Fruit fly (Drosophila melanogaster) whole organism, embryonic: Measurements from ENCODE around the gene hook.

Source experiments
- B-H2 ChIP-seq: fragments of 200-800 bp; sonication (Bioruptor generic); optimal IDR thresholded peaks from 2 replicates; lab custom pipeline; 2018; ENCODE audit warnings: missing biosample characterization, mild to moderate bottlenecking, missing genetic modification characterization
- BEAF-32 ChIP-seq: fragments of 200-800 bp; sonication (Bioruptor generic); optimal IDR thresholded peaks from 3 replicates; lab custom pipeline; 2017; ENCODE audit warnings: missing biosample characterization, missing genetic modification characterization, mild to moderate bottlenecking, moderate library complexity, missing genetic modification reagents
- C15 ChIP-seq: fragments of 200-800 bp; sonication (Bioruptor generic); IDR thresholded peaks from 3 replicates; pipeline ENCODE4 v1.3.6; 2022; ENCODE audit warnings: missing biosample characterization, missing genetic modification characterization
- CG11398 ChIP-seq: fragments of 200-800 bp; sonication (Bioruptor generic); optimal IDR thresholded peaks from 2 replicates; lab custom pipeline; 2016; ENCODE audit warnings: missing biosample characterization, missing genetic modification characterization
- CG12236 ChIP-seq: fragments of 200-800 bp; sonication (Bioruptor generic); optimal IDR thresholded peaks from 2 replicates; lab custom pipeline; 2016; ENCODE audit warnings: missing biosample characterization, missing genetic modification characterization
- CG13424 ChIP-seq: fragments of 200-800 bp; sonication (Bioruptor generic); optimal IDR thresholded peaks from 2 replicates; lab custom pipeline; 2019; ENCODE audit warnings: missing biosample characterization, mild to moderate bottlenecking, missing genetic modification characterization, moderate library complexity
- CG15479 ChIP-seq: fragments of 200-800 bp; sonication (Bioruptor generic); optimal IDR thresholded peaks from 3 replicates; lab custom pipeline; 2019; ENCODE audit warnings: missing biosample characterization, mild to moderate bottlenecking, missing genetic modification characterization, moderate library complexity
- CG17328 ChIP-seq: fragments of 200-800 bp; sonication (Bioruptor generic); IDR thresholded peaks from 2 replicates; pipeline ENCODE4 v1.3.6; 2022; ENCODE audit warnings: missing biosample characterization, missing genetic modification characterization
- CG18619 ChIP-seq: fragments of 200-800 bp; sonication (Bioruptor generic); optimal IDR thresholded peaks from 3 replicates; lab custom pipeline; 2017; ENCODE audit warnings: missing biosample characterization, mild to moderate bottlenecking, missing genetic modification characterization
- CG31365 ChIP-seq: fragments of 200-800 bp; sonication (Bioruptor generic); optimal IDR thresholded peaks from 2 replicates; lab custom pipeline; 2018; ENCODE audit warnings: missing biosample characterization, mild to moderate bottlenecking, missing genetic modification characterization
- CG3163 ChIP-seq: fragments of 200-800 bp; sonication (Bioruptor generic); optimal IDR thresholded peaks from 3 replicates; lab custom pipeline; 2016; ENCODE audit warnings: missing biosample characterization, missing genetic modification characterization
- CG43689 ChIP-seq: fragments of 200-800 bp; sonication (Bioruptor generic); IDR thresholded peaks from 2 replicates; pipeline ENCODE4 v1.3.6; 2022; ENCODE audit warnings: missing biosample characterization, missing genetic modification characterization
- CG5245 ChIP-seq: fragments of 200-800 bp; sonication (Bioruptor generic); optimal IDR thresholded peaks from 3 replicates; lab custom pipeline; 2016; ENCODE audit warnings: missing biosample characterization, missing genetic modification characterization
- CG6854 ChIP-seq: fragments of 200-800 bp; sonication (Bioruptor generic); optimal IDR thresholded peaks from 3 replicates; lab custom pipeline; 2017; ENCODE audit warnings: missing biosample characterization, mild to moderate bottlenecking, missing genetic modification characterization
- CG7556 ChIP-seq: fragments of 200-800 bp; sonication (Bioruptor generic); optimal IDR thresholded peaks from 2 replicates; lab custom pipeline; 2017; ENCODE audit warnings: missing biosample characterization, mild to moderate bottlenecking, missing genetic modification characterization
- CG7963 ChIP-seq: fragments of 200-800 bp; sonication (Bioruptor generic); IDR thresholded peaks from 3 replicates; pipeline ENCODE4 v1.3.6; 2022; ENCODE audit warnings: missing biosample characterization, missing genetic modification characterization; ENCODE audit not compliant: partially characterized antibody
- CG9215 ChIP-seq: fragments of 200-800 bp; sonication (Bioruptor generic); IDR thresholded peaks from 2 replicates; pipeline ENCODE4 v1.3.6; 2022; ENCODE audit warnings: missing biosample characterization, missing genetic modification characterization
- CrebB ChIP-seq: fragments of 200-800 bp; sonication (Bioruptor generic); optimal IDR thresholded peaks from 3 replicates; lab custom pipeline; 2018; ENCODE audit warnings: missing biosample characterization, mild to moderate bottlenecking, missing genetic modification characterization
- D19B ChIP-seq: fragments of 200-800 bp; sonication (Bioruptor generic); optimal IDR thresholded peaks from 2 replicates; lab custom pipeline; 2017; ENCODE audit warnings: missing biosample characterization, mild to moderate bottlenecking, missing genetic modification characterization
- Deaf1 ChIP-seq: fragments of 200-800 bp; optimal IDR thresholded peaks from 3 replicates; lab custom pipeline; 2019; ENCODE audit warnings: missing biosample characterization, mild to moderate bottlenecking, missing genetic modification characterization, moderate library complexity
- Dip2 ChIP-seq: fragments of 200-800 bp; sonication (Bioruptor generic); IDR thresholded peaks from 2 replicates; pipeline ENCODE4 v1.3.6; 2022; ENCODE audit warnings: missing biosample characterization, missing genetic modification characterization
- Doc2 ChIP-seq: fragments of 200-800 bp; sonication (Bioruptor generic); IDR thresholded peaks from 2 replicates; pipeline ENCODE4 v1.3.6; 2022; ENCODE audit warnings: missing biosample characterization, missing genetic modification characterization
- Dp ChIP-seq: fragments of 200-800 bp; sonication (Bioruptor generic); optimal IDR thresholded peaks from 2 replicates; lab custom pipeline; 2018; ENCODE audit warnings: missing biosample characterization, mild to moderate bottlenecking, missing genetic modification characterization, moderate library complexity
- E2f2 ChIP-seq: fragments of 200-800 bp; sonication (Bioruptor generic); IDR thresholded peaks from 2 replicates; pipeline ENCODE4 v1.3.6; 2022; ENCODE audit warnings: missing biosample characterization, missing genetic modification characterization
- Ets97D ChIP-seq: fragments of 200-800 bp; sonication (Bioruptor generic); optimal IDR thresholded peaks from 3 replicates; lab custom pipeline; 2016; ENCODE audit warnings: missing biosample characterization, missing genetic modification characterization
- MBD-R2 ChIP-seq: fragments of 200-800 bp; sonication (Bioruptor generic); IDR thresholded peaks from 2 replicates; pipeline ENCODE4 v1.3.6; 2022; ENCODE audit warnings: missing biosample characterization, missing genetic modification characterization
- MTF-1 ChIP-seq: fragments of 200-800 bp; sonication (Bioruptor generic); optimal IDR thresholded peaks from 2 replicates; lab custom pipeline; 2018; ENCODE audit warnings: missing biosample characterization, mild to moderate bottlenecking, missing genetic modification characterization, borderline replicate concordance
- Med ChIP-seq: fragments of 200-800 bp; sonication (Bioruptor generic); peaks from one replicate; lab custom pipeline; 2016; ENCODE audit warnings: missing biosample characterization, missing genetic modification characterization, mild to moderate bottlenecking, inconsistent platforms, moderate library complexity
- NFAT ChIP-seq: fragments of 200-800 bp; sonication (Bioruptor generic); IDR thresholded peaks from 2 replicates; pipeline ENCODE4 v1.3.6; 2022; ENCODE audit warnings: missing biosample characterization, missing genetic modification characterization
- Nf-YA ChIP-seq: fragments of 200-800 bp; sonication (Bioruptor generic); IDR thresholded peaks from 2 replicates; pipeline ENCODE4 v1.3.6; 2022; ENCODE audit warnings: missing biosample characterization, missing genetic modification characterization
- Oaz ChIP-seq: fragments of 200-800 bp; sonication (Bioruptor generic); IDR thresholded peaks from 2 replicates; pipeline ENCODE4 v1.3.6; 2022; ENCODE audit warnings: missing biosample characterization, missing genetic modification characterization
- Opbp ChIP-seq: fragments of 200-800 bp; sonication (Bioruptor generic); IDR thresholded peaks from 3 replicates; pipeline ENCODE4 v1.3.6; 2022; ENCODE audit warnings: missing biosample characterization, missing genetic modification characterization; ENCODE audit not compliant: partially characterized antibody
- PHDP ChIP-seq: fragments of 200-800 bp; sonication (Bioruptor generic); optimal IDR thresholded peaks from 3 replicates; lab custom pipeline; 2018; ENCODE audit warnings: missing biosample characterization, mild to moderate bottlenecking, missing genetic modification characterization, moderate library complexity
- Ravus ChIP-seq: fragments of 200-800 bp; sonication (Bioruptor generic); IDR thresholded peaks from 2 replicates; pipeline ENCODE4 v1.3.6; 2022; ENCODE audit warnings: missing biosample characterization, missing genetic modification characterization
- Sin3A ChIP-seq: fragments of >200 bp; optimal IDR thresholded peaks from 2 replicates; lab custom pipeline; 2018
- Sox102F ChIP-seq: fragments of 200-800 bp; sonication (Bioruptor generic); optimal IDR thresholded peaks from 2 replicates; lab custom pipeline; 2018; ENCODE audit warnings: missing biosample characterization, mild to moderate bottlenecking, missing genetic modification characterization, moderate library complexity
- Usf ChIP-seq: fragments of 200-800 bp; sonication (Bioruptor generic); optimal IDR thresholded peaks from 2 replicates; lab custom pipeline; 2017; ENCODE audit warnings: missing genotype, missing biosample characterization, missing genetic modification characterization
- Vsx1 ChIP-seq: fragments of 200-800 bp; sonication (Bioruptor generic); optimal IDR thresholded peaks from 2 replicates; lab custom pipeline; 2017; ENCODE audit warnings: missing biosample characterization, mild to moderate bottlenecking, missing genetic modification characterization, missing genetic modification reagents
- ap ChIP-seq: fragments of 200-800 bp; sonication (Bioruptor generic); IDR thresholded peaks from 2 replicates; pipeline ENCODE4 v1.3.6; 2022; ENCODE audit warnings: missing biosample characterization, missing genetic modification characterization
- az2 ChIP-seq: fragments of 200-800 bp; sonication (Bioruptor generic); optimal IDR thresholded peaks from 3 replicates; lab custom pipeline; 2016; ENCODE audit warnings: missing biosample characterization, missing genetic modification characterization
- corto ChIP-seq: fragments of 200-800 bp; sonication (Bioruptor generic); optimal IDR thresholded peaks from 2 replicates; lab custom pipeline; 2016; ENCODE audit warnings: missing biosample characterization, mild to moderate bottlenecking, missing genetic modification characterization, moderate library complexity
- hbn ChIP-seq: fragments of 200-800 bp; sonication (Bioruptor generic); IDR thresholded peaks from 2 replicates; pipeline ENCODE4 v1.3.6; 2022; ENCODE audit warnings: missing biosample characterization, missing genetic modification characterization; ENCODE audit not compliant: partially characterized antibody
- inv ChIP-seq: fragments of 200-800 bp; sonication (Bioruptor generic); IDR thresholded peaks from 2 replicates; pipeline ENCODE4 v1.3.6; 2022; ENCODE audit warnings: missing biosample characterization, missing genetic modification characterization; ENCODE audit not compliant: partially characterized antibody
- org-1 ChIP-seq: fragments of 200-800 bp; sonication (Bioruptor generic); optimal IDR thresholded peaks from 2 replicates; lab custom pipeline; 2017; ENCODE audit warnings: missing biosample characterization, missing genetic modification characterization
- phol ChIP-seq: fragments of 200-800 bp; sonication (Bioruptor generic); optimal IDR thresholded peaks from 3 replicates; lab custom pipeline; 2018; ENCODE audit warnings: missing biosample characterization, mild to moderate bottlenecking, missing genetic modification characterization, moderate library complexity
- scrt ChIP-seq: fragments of 200-800 bp; sonication (Bioruptor generic); optimal IDR thresholded peaks from 2 replicates; lab custom pipeline; 2018; ENCODE audit warnings: missing biosample characterization, mild to moderate bottlenecking, missing genetic modification characterization, moderate library complexity
- slp2 ChIP-seq: fragments of 200-800 bp; sonication (Bioruptor generic); optimal IDR thresholded peaks from 2 replicates; lab custom pipeline; 2016; ENCODE audit warnings: missing biosample characterization, missing genetic modification characterization
- sqz ChIP-seq: fragments of 200-800 bp; sonication (Bioruptor generic); optimal IDR thresholded peaks from 3 replicates; lab custom pipeline; 2018; ENCODE audit warnings: missing biosample characterization, mild to moderate bottlenecking, missing genetic modification characterization
- tap ChIP-seq: fragments of 200-800 bp; optimal IDR thresholded peaks from 3 replicates; lab custom pipeline; 2019; ENCODE audit warnings: missing biosample characterization, mild to moderate bottlenecking, missing genetic modification characterization, moderate library complexity
- toy ChIP-seq: fragments of 200-800 bp; sonication (Bioruptor generic); IDR thresholded peaks from 2 replicates; pipeline ENCODE4 v1.3.6; 2022; ENCODE audit warnings: missing biosample characterization, missing genetic modification characterization
- zfh1 ChIP-seq: fragments of 200-800 bp; sonication (Bioruptor generic); IDR thresholded peaks from 3 replicates; pipeline ENCODE4 v1.3.6; 2022; ENCODE audit warnings: missing biosample characterization, missing genetic modification characterization

The hook gene

DNA sequence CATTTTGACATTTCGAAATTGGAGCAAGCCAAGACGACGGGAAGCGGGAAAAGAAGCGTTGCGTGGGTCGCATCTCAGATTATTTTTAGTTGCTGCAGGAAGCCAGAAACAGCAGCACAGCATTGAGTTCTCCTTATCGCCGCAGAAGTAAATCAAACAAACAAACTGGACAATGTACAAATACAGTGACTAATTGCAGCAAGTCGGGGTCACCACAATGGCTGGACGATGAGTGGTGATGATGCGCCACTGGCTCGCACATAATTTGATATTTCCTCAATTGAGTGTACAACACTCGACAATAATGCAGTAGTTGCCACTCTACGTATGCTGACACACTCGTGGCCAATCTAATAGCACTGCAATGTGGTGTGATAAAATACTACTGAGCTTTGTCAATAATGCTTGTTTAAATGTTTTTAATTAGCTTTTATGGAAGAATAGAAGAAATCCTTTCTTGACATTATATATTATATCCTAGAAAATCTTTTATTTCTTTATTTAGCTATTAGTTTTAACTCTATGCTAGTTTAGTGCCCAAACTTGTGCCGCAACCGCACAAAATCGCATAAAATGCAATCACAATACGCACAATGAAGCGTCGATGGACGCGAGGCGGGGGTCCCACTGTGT is 51.2 kb downstream of the hook start (continued):
- TF ChIP-seq az2 (peak; percentile 27), tap (tag; lab: Kevin White, UChicago) (no peak), CG9215 (GFP tag; lab: Robert Waterston, UW) (no peak), Ets97D (GFP tag; lab: Kevin White, UChicago) (no peak), Sin3A (lab: Kevin White, UChicago) (no peak), NFAT (GFP tag; lab: Robert Waterston, UW) (no peak), Usf (GFP tag; lab: Kevin White, UChicago) (no peak), sqz (no peak), E2f2 (no peak), CG15479 (GFP tag; lab: Kevin White, UChicago) (no peak), CG18619 (GFP tag; lab: Kevin White, UChicago) (no peak), Oaz (no peak), phol (tag; lab: Kevin White, UChicago) (peak; percentile 56), CG31365 (tag; lab: Kevin White, UChicago) (no peak), Doc2 (GFP tag; lab: Robert Waterston, UW) (no peak), Vsx1 (GFP tag; lab: Kevin White, UChicago) (peak; percentile 36), CrebB (no peak), toy (GFP tag; lab: Robert Waterston, UW) (no peak), hbn (no peak), CG12236 (GFP tag; lab: Kevin White, UChicago) (no peak), slp2 (no peak), BEAF-32 (GFP tag; lab: Kevin White, UChicago) (no peak), CG7963 (no peak), CG3163 (GFP tag; lab: Kevin White, UChicago) (no peak), CG43689 (GFP tag; lab: Robert Waterston, UW) (no peak), MTF-1 (GFP tag; lab: Kevin White, UChicago) (no peak), CG11398 (GFP tag; lab: Kevin White, UChicago) (no peak), org-1 (GFP tag; lab: Kevin White, UChicago) (no peak), B-H2 (no peak), ap (GFP tag; lab: Robert Waterston, UW) (no peak), PHDP (tag; lab: Kevin White, UChicago) (peak; percentile 35), corto (no peak), Med (peak; percentile 64), Nf-YA (GFP tag; lab: Robert Waterston, UW) (no peak), zfh1 (GFP tag; lab: Robert Waterston, UW) (peak; percentile 64; the same call in 2 of the 3 replicates), Dp (GFP tag; lab: Kevin White, UChicago) (no peak), inv (GFP tag; lab: Robert Waterston, UW) (no peak), CG5245 (no peak), Sox102F (GFP tag; lab: Kevin White, UChicago) (peak; percentile 69), Ravus (GFP tag; lab: Robert Waterston, UW) (no peak), Dip2 (GFP tag; lab: Robert Waterston, UW) (no peak), CG17328 (peak; percentile 45), CG7556 (GFP tag; lab: Kevin White, UChicago) (peak; percentile 19), scrt (GFP tag; lab: Kevin White, UChicago) (no peak), CG6854 (no peak), C15 (GFP tag; lab: Robert Waterston, UW) (no peak), Opbp (GFP tag; lab: Robert Waterston, UW) (no peak), MBD-R2 (GFP tag; lab: Robert Waterston, UW) (no peak), CG13424 (tag; lab: Kevin White, UChicago) (peak; percentile 32), D19B (GFP tag; lab: Kevin White, UChicago) (no peak), Deaf1 (tag; lab: Kevin White, UChicago) (no peak)
